Fruit fly (Drosophila melanogaster) whole organism, embryonic: ENCODE data around the gene CG32271.
A peak's percentile ranks its signal among the peaks of the same experiment; 100 is the strongest.

Source experiments
- CG10267 ChIP-seq: fragments of 200-800 bp; sonication (Bioruptor generic); optimal IDR thresholded peaks from 2 replicates; lab custom pipeline; 2018; ENCODE audit warnings: missing biosample characterization, mild to moderate bottlenecking, missing genetic modification characterization, moderate library complexity
- CG11398 ChIP-seq: fragments of 200-800 bp; sonication (Bioruptor generic); optimal IDR thresholded peaks from 2 replicates; lab custom pipeline; 2016; ENCODE audit warnings: missing biosample characterization, missing genetic modification characterization
- CG12155 ChIP-seq: fragments of 200-800 bp; sonication (Bioruptor generic); optimal IDR thresholded peaks from 3 replicates; lab custom pipeline; 2016; ENCODE audit warnings: missing biosample characterization, missing genetic modification characterization
- CG12391 ChIP-seq: fragments of 200-800 bp; sonication (Bioruptor generic); optimal IDR thresholded peaks from 3 replicates; lab custom pipeline; 2018; ENCODE audit warnings: missing biosample characterization, mild to moderate bottlenecking, missing genetic modification characterization, moderate library complexity
- CG1792 ChIP-seq: fragments of 200-800 bp; sonication (Bioruptor generic); optimal IDR thresholded peaks from 2 replicates; lab custom pipeline; 2016; ENCODE audit warnings: missing biosample characterization, missing genetic modification characterization
- CG2120 ChIP-seq: fragments of 200-800 bp; sonication (Bioruptor generic); optimal IDR thresholded peaks from 3 replicates; lab custom pipeline; 2016; ENCODE audit warnings: missing biosample characterization, missing genetic modification characterization
- CG32772 ChIP-seq: fragments of 200-800 bp; sonication (Bioruptor generic); IDR thresholded peaks from 2 replicates; pipeline ENCODE4 v1.3.6; 2022; ENCODE audit warnings: missing biosample characterization, missing genetic modification characterization
- CG34376 ChIP-seq: fragments of 200-800 bp; sonication (Bioruptor generic); optimal IDR thresholded peaks from 2 replicates; lab custom pipeline; 2018; ENCODE audit warnings: missing biosample characterization, mild to moderate bottlenecking, missing genetic modification characterization
- CG7987 ChIP-seq: fragments of 200-800 bp; sonication (Bioruptor generic); optimal IDR thresholded peaks from 2 replicates; lab custom pipeline; 2018; ENCODE audit warnings: missing biosample characterization, mild to moderate bottlenecking, missing genetic modification characterization, moderate library complexity
- CG8765 ChIP-seq: fragments of 200-800 bp; sonication (Bioruptor generic); IDR thresholded peaks from 2 replicates; pipeline ENCODE4 v1.3.6; 2022; ENCODE audit warnings: missing biosample characterization, missing genetic modification characterization
- CTCF ChIP-seq: fragments of 200-800 bp; sonication (Bioruptor generic); optimal IDR thresholded peaks from 2 replicates; lab custom pipeline; 2017; ENCODE audit warnings: missing biosample characterization, mild to moderate bottlenecking, missing genetic modification characterization, moderate library complexity
- CrebB ChIP-seq: fragments of 200-800 bp; sonication (Bioruptor generic); optimal IDR thresholded peaks from 3 replicates; lab custom pipeline; 2018; ENCODE audit warnings: missing biosample characterization, mild to moderate bottlenecking, missing genetic modification characterization
- E2f1 ChIP-seq: fragments of 200-800 bp; sonication (Bioruptor generic); IDR thresholded peaks from 2 replicates; pipeline ENCODE4 v1.3.6; 2022; ENCODE audit warnings: missing biosample characterization, missing genetic modification characterization
- HLH54F ChIP-seq: fragments of 200-800 bp; sonication (Bioruptor generic); optimal IDR thresholded peaks from 3 replicates; lab custom pipeline; 2016; ENCODE audit warnings: missing biosample characterization, missing genetic modification characterization
- Hr78 ChIP-seq, 2 experiments: fragments of 200-800 bp in 1 of 2; fragments of >200 bp in 1 of 2; sonication (Bioruptor generic) in 1 of 2; optimal IDR thresholded peaks; 2 replicates each; lab custom pipeline; 2017 to 2019; ENCODE audit warnings: missing biosample characterization in 2 of 2, missing genetic modification characterization in 2 of 2, mild to moderate bottlenecking in 1 of 2, moderate library complexity in 1 of 2
- MBD-R2 ChIP-seq: fragments of 200-800 bp; sonication (Bioruptor generic); IDR thresholded peaks from 2 replicates; pipeline ENCODE4 v1.3.6; 2022; ENCODE audit warnings: missing biosample characterization, missing genetic modification characterization
- Mad ChIP-seq: fragments of 200-800 bp; sonication (Bioruptor generic); optimal IDR thresholded peaks from 2 replicates; lab custom pipeline; 2016; ENCODE audit warnings: missing biosample characterization, missing genetic modification characterization
- Med ChIP-seq: fragments of 200-800 bp; sonication (Bioruptor generic); peaks from one replicate; lab custom pipeline; 2016; ENCODE audit warnings: missing biosample characterization, missing genetic modification characterization, mild to moderate bottlenecking, inconsistent platforms, moderate library complexity
- Mes4 ChIP-seq: fragments of 200-800 bp; sonication (Bioruptor generic); optimal IDR thresholded peaks from 2 replicates; lab custom pipeline; 2016; ENCODE audit warnings: missing biosample characterization, missing genetic modification characterization
- NC2β ChIP-seq: fragments of 200-800 bp; sonication (Bioruptor generic); optimal IDR thresholded peaks from 2 replicates; lab custom pipeline; 2016; ENCODE audit warnings: missing biosample characterization, missing genetic modification characterization
- NFAT ChIP-seq: fragments of 200-800 bp; sonication (Bioruptor generic); IDR thresholded peaks from 2 replicates; pipeline ENCODE4 v1.3.6; 2022; ENCODE audit warnings: missing biosample characterization, missing genetic modification characterization
- Sry-δ ChIP-seq: fragments of 200-800 bp; sonication (Bioruptor generic); optimal IDR thresholded peaks from 2 replicates; lab custom pipeline; 2016; ENCODE audit warnings: missing biosample characterization, missing genetic modification characterization
- Xbp1 ChIP-seq: fragments of 200-800 bp; sonication (Bioruptor generic); optimal IDR thresholded peaks from 3 replicates; lab custom pipeline; 2016; ENCODE audit warnings: missing biosample characterization, mild to moderate bottlenecking, missing genetic modification characterization
- bbx ChIP-seq: fragments of 200-800 bp; sonication (Bioruptor generic); IDR thresholded peaks from 2 replicates; pipeline ENCODE4 v1.3.6; 2022; ENCODE audit warnings: missing biosample characterization, missing genetic modification characterization; ENCODE audit not compliant: partially characterized antibody
- chn ChIP-seq: fragments of 200-800 bp; sonication (Bioruptor generic); optimal IDR thresholded peaks from 2 replicates; lab custom pipeline; 2016; ENCODE audit warnings: missing biosample characterization, missing genetic modification characterization
- croc ChIP-seq: fragments of 200-800 bp; sonication (Bioruptor generic); conservative IDR thresholded peaks from 3 replicates; pipeline ENCODE4 v1.3.6; 2022; ENCODE audit warnings: missing biosample characterization, missing genetic modification characterization
- dysf ChIP-seq: fragments of 200-800 bp; sonication (Bioruptor generic); IDR thresholded peaks from 3 replicates; pipeline ENCODE4 v1.3.6; 2022; ENCODE audit warnings: missing biosample characterization, missing genetic modification characterization
- ems ChIP-seq: fragments of 200-800 bp; sonication (Bioruptor generic); optimal IDR thresholded peaks from 3 replicates; lab custom pipeline; 2016; ENCODE audit warnings: missing biosample characterization, missing genetic modification characterization
- fd96Cb ChIP-seq: fragments of 200-800 bp; sonication (Bioruptor generic); optimal IDR thresholded peaks from 2 replicates; lab custom pipeline; 2018; ENCODE audit warnings: missing biosample characterization, mild to moderate bottlenecking, missing genetic modification characterization, moderate library complexity
- ftz-f1 ChIP-seq: fragments of 200-800 bp; sonication (Bioruptor generic); optimal IDR thresholded peaks from 2 replicates; lab custom pipeline; 2016; ENCODE audit warnings: missing biosample characterization, missing genetic modification characterization
- fu2 ChIP-seq: fragments of 200-800 bp; sonication (Bioruptor generic); optimal IDR thresholded peaks from 2 replicates; lab custom pipeline; 2016; ENCODE audit warnings: missing biosample characterization, missing genetic modification characterization
- gfzf ChIP-seq: fragments of 200-800 bp; sonication (Bioruptor generic); optimal IDR thresholded peaks from 2 replicates; lab custom pipeline; 2016; ENCODE audit warnings: missing biosample characterization, mild to moderate bottlenecking, missing genetic modification characterization, moderate library complexity
- gro ChIP-seq: fragments of 200-800 bp; sonication (Bioruptor generic); optimal IDR thresholded peaks from 2 replicates; lab custom pipeline; 2016; ENCODE audit warnings: missing biosample characterization, missing genetic modification characterization
- her ChIP-seq: fragments of 200-800 bp; sonication (Bioruptor generic); optimal IDR thresholded peaks from 2 replicates; lab custom pipeline; 2016; ENCODE audit warnings: missing biosample characterization, missing genetic modification characterization
- hkb ChIP-seq, 2 experiments: fragments of 200-800 bp in 1 of 2; fragments of >200 bp in 1 of 2; sonication (Bioruptor generic) in 1 of 2; IDR thresholded peaks in 1 of 2; optimal IDR thresholded peaks in 1 of 2; 2 replicates each; pipeline versions ENCODE4 v1.3.6 to Lab custom; 2017 to 2022; ENCODE audit warnings: missing biosample characterization in 1 of 2, missing genetic modification characterization in 1 of 2
- hth ChIP-seq: fragments of >200 bp; optimal IDR thresholded peaks from 2 replicates; lab custom pipeline; 2017; ENCODE audit warnings: inconsistent platforms
- kay ChIP-seq: fragments of 200-800 bp; sonication (Bioruptor generic); optimal IDR thresholded peaks from 2 replicates; lab custom pipeline; 2016; ENCODE audit warnings: missing biosample characterization, missing genetic modification characterization
- lilli ChIP-seq: fragments of 200-800 bp; sonication (Bioruptor generic); optimal IDR thresholded peaks from 3 replicates; lab custom pipeline; 2016; ENCODE audit warnings: missing biosample characterization, missing genetic modification characterization
- maf-S ChIP-seq: fragments of 200-800 bp; sonication (Bioruptor generic); optimal IDR thresholded peaks from 2 replicates; lab custom pipeline; 2016; ENCODE audit warnings: missing biosample characterization, missing genetic modification characterization
- nerfin-1 ChIP-seq: fragments of 200-800 bp; sonication (Bioruptor generic); optimal IDR thresholded peaks from 3 replicates; lab custom pipeline; 2019; ENCODE audit warnings: missing biosample characterization, mild to moderate bottlenecking, missing genetic modification characterization, moderate library complexity
- oc ChIP-seq: fragments of 200-800 bp; sonication (Bioruptor generic); optimal IDR thresholded peaks from 2 replicates; lab custom pipeline; 2018; ENCODE audit warnings: missing biosample characterization, mild to moderate bottlenecking, missing genetic modification characterization, moderate library complexity
- pita ChIP-seq: fragments of 200-800 bp; sonication (Bioruptor generic); optimal IDR thresholded peaks from 2 replicates; lab custom pipeline; 2017; ENCODE audit warnings: missing biosample characterization, mild to moderate bottlenecking, missing genetic modification characterization
- pnt ChIP-seq: fragments of 200-800 bp; sonication (Bioruptor generic); optimal IDR thresholded peaks from 3 replicates; lab custom pipeline; 2016; ENCODE audit warnings: missing biosample characterization, missing genetic modification characterization
- repo ChIP-seq: fragments of 200-800 bp; sonication (Bioruptor generic); optimal IDR thresholded peaks from 2 replicates; lab custom pipeline; 2016; ENCODE audit warnings: missing biosample characterization, missing genetic modification characterization
- sug ChIP-seq: fragments of 200-800 bp; optimal IDR thresholded peaks from 2 replicates; lab custom pipeline; 2019; ENCODE audit warnings: missing biosample characterization, mild to moderate bottlenecking, missing genetic modification characterization, moderate library complexity
- tin ChIP-seq: fragments of 200-800 bp; sonication (Bioruptor generic); optimal IDR thresholded peaks from 3 replicates; lab custom pipeline; 2016; ENCODE audit warnings: missing biosample characterization, missing genetic modification characterization
- trem ChIP-seq: fragments of 200-800 bp; optimal IDR thresholded peaks from 3 replicates; lab custom pipeline; 2019; ENCODE audit warnings: missing biosample characterization, mild to moderate bottlenecking, missing genetic modification characterization, moderate library complexity
- vvl ChIP-seq: fragments of 200-800 bp; sonication (Bioruptor generic); IDR thresholded peaks from 2 replicates; pipeline ENCODE4 v1.3.6; 2022; ENCODE audit warnings: missing biosample characterization, missing genetic modification characterization
- zen2 ChIP-seq: fragments of 200-800 bp; sonication (Bioruptor generic); IDR thresholded peaks from 3 replicates; pipeline ENCODE4 v1.3.6; 2022; ENCODE audit warnings: missing biosample characterization, missing genetic modification characterization; ENCODE audit not compliant: partially characterized antibody

The CG32271 gene

dm6 chr3L:3239033-3239752, 36.2 kb upstream of the CG32271 start, which contains the start of gene CG17746 (continued):
- peak; percentile 54 for TF ChIP-seq bbx (GFP tag; lab: Robert Waterston, UW)
- TF ChIP-seq Sry-δ (GFP tag; lab: Kevin White, UChicago) = peak; percentile 60
- TF ChIP-seq Xbp1 (GFP tag; lab: Kevin White, UChicago) = peak; percentile 38
- TF ChIP-seq ems = peak; percentile 48
- peak; percentile 84 for TF ChIP-seq hkb (optimal IDR thresholded peaks at IDR 0.05; lab: Kevin White, UChicago)
- TF ChIP-seq hkb (GFP tag; IDR thresholded peaks at IDR 0.05; lab: Robert Waterston, UW) = no peak
- TF ChIP-seq gro (GFP tag; lab: Kevin White, UChicago) = peak; percentile 82
- TF ChIP-seq pita (GFP tag; lab: Kevin White, UChicago) = peak; percentile 66
- TF ChIP-seq Hr78 (GFP tag; optimal IDR thresholded peaks at IDR 0.05; lab: Kevin White, UChicago) = peak in 1 of 2 experiments; percentile 66
- TF ChIP-seq croc = no peak
- TF ChIP-seq NFAT (GFP tag; lab: Robert Waterston, UW) = peak; percentile 55; the same call in 1 of the 2 replicates
- TF ChIP-seq CG8765 (GFP tag; lab: Robert Waterston, UW) = no peak
- TF ChIP-seq vvl (GFP tag; lab: Robert Waterston, UW) = peak; percentile 52
- TF ChIP-seq E2f1 (GFP tag; lab: Robert Waterston, UW) = 0 out of 2 replicates have a peak, but pooled peaks have one; percentile 15
- peak; percentile 98 for TF ChIP-seq CG10267 (tag; lab: Kevin White, UChicago)
- TF ChIP-seq CG1792 (GFP tag; lab: Kevin White, UChicago) = peak; percentile 16
- peak; percentile 76 for TF ChIP-seq CG2120 (GFP tag; lab: Kevin White, UChicago)
- TF ChIP-seq CG34376 = peak; percentile 53
- TF ChIP-seq zen2 = no peak
- TF ChIP-seq Mad = peak; percentile 41
- peak; percentile 42 for TF ChIP-seq CG12155 (GFP tag; lab: Kevin White, UChicago)
- TF ChIP-seq sug (tag; lab: Kevin White, UChicago) = peak; percentile 23
- peak; percentile 5 for TF ChIP-seq Mes4 (GFP tag; lab: Kevin White, UChicago)
- TF ChIP-seq Med (GFP tag; lab: Kevin White, UChicago) = peak; percentile 92
- TF ChIP-seq maf-S (GFP tag; lab: Kevin White, UChicago) = peak; percentile 59
- peak; percentile 87 for TF ChIP-seq trem (tag; lab: Kevin White, UChicago)
- TF ChIP-seq ftz-f1 (GFP tag; lab: Kevin White, UChicago) = peak; percentile 72
- TF ChIP-seq dysf (GFP tag; lab: Robert Waterston, UW) = peak; percentile 37; the same call in 1 of the 3 replicates
- TF ChIP-seq gfzf (GFP tag; lab: Kevin White, UChicago) = peak; percentile 99
- TF ChIP-seq CG11398 (GFP tag; lab: Kevin White, UChicago) = peak; percentile 4
- TF ChIP-seq CG12391 (tag; lab: Kevin White, UChicago) = peak; percentile 32
- TF ChIP-seq CG7987 (GFP tag; lab: Kevin White, UChicago) = peak; percentile 58
- TF ChIP-seq chn (GFP tag; lab: Kevin White, UChicago) = peak; percentile 21
- peak; percentile 83 for TF ChIP-seq CTCF (GFP tag; lab: Kevin White, UChicago)
- peak; percentile 15 for TF ChIP-seq CrebB (tag; lab: Kevin White, UChicago)
- TF ChIP-seq pnt (GFP tag; lab: Kevin White, UChicago) = peak; percentile 2
- TF ChIP-seq fd96Cb (tag; lab: Kevin White, UChicago) = no peak
- TF ChIP-seq her = peak; percentile 53
- no peak for TF ChIP-seq hth (lab: Kevin White, UChicago)
- peak; percentile 12 for TF ChIP-seq nerfin-1
- peak; percentile 32 for TF ChIP-seq repo (GFP tag; lab: Kevin White, UChicago)
- peak; percentile 49; the same call in 1 of the 2 replicates for TF ChIP-seq CG32772
- TF ChIP-seq HLH54F = peak; percentile 32
- TF ChIP-seq lilli = peak; percentile 62
- TF ChIP-seq oc (tag; lab: Kevin White, UChicago) = no peak
- TF ChIP-seq NC2β (GFP tag; lab: Kevin White, UChicago) = peak; percentile 28
- peak; percentile 32 for TF ChIP-seq fu2
- TF ChIP-seq kay (GFP tag; lab: Kevin White, UChicago) = peak; percentile 43
- TF ChIP-seq MBD-R2 = peak; percentile 80
- TF ChIP-seq tin = peak; percentile 45
